Fruit fly (Drosophila melanogaster) whole organism, prepupa: ENCODE results near the gene chic.

Experiments
- Blimp-1 ChIP-seq: fragments of 200-800 bp; sonication (Bioruptor generic); optimal IDR thresholded peaks from 3 replicates; lab custom pipeline; 2017; ENCODE audit warnings: missing biosample characterization, missing genetic modification characterization, mild to moderate bottlenecking, moderate library complexity, missing genetic modification reagents
- CG10631 ChIP-seq: fragments of 200-800 bp; sonication (Bioruptor generic); optimal IDR thresholded peaks from 2 replicates; lab custom pipeline; 2016; ENCODE audit warnings: missing biosample characterization, missing genetic modification characterization
- CG10669 ChIP-seq: fragments of 200-800 bp; sonication (Bioruptor generic); optimal IDR thresholded peaks from 3 replicates; lab custom pipeline; 2018; ENCODE audit warnings: missing biosample characterization, mild to moderate bottlenecking, missing genetic modification characterization, moderate library complexity
- CG11294 ChIP-seq: fragments of 200-800 bp; sonication (Bioruptor generic); IDR thresholded peaks from 2 replicates; pipeline ENCODE4 v1.3.6; 2022; ENCODE audit warnings: missing biosample characterization, missing genetic modification characterization
- CG1621 ChIP-seq: fragments of 200-800 bp; sonication (Bioruptor generic); optimal IDR thresholded peaks from 3 replicates; lab custom pipeline; 2018; ENCODE audit warnings: missing biosample characterization, mild to moderate bottlenecking, missing genetic modification characterization
- CG16779 ChIP-seq: fragments of 200-800 bp; sonication (Bioruptor generic); optimal IDR thresholded peaks from 3 replicates; lab custom pipeline; 2017; ENCODE audit warnings: missing biosample characterization, mild to moderate bottlenecking, missing genetic modification characterization
- CG3032 ChIP-seq: fragments of 200-800 bp; optimal IDR thresholded peaks from 2 replicates; lab custom pipeline; 2019; ENCODE audit warnings: missing biosample characterization, mild to moderate bottlenecking, missing genetic modification characterization, moderate library complexity
- CG32006 ChIP-seq: fragments of 200-800 bp; sonication (Bioruptor generic); optimal IDR thresholded peaks from 3 replicates; lab custom pipeline; 2017; ENCODE audit warnings: missing biosample characterization, mild to moderate bottlenecking, missing genetic modification characterization
- CG34406 ChIP-seq: fragments of 200-800 bp; sonication (Bioruptor generic); optimal IDR thresholded peaks from 3 replicates; lab custom pipeline; 2016; ENCODE audit warnings: missing biosample characterization, missing genetic modification characterization
- CG4318 ChIP-seq: fragments of 200-800 bp; sonication (Bioruptor generic); optimal IDR thresholded peaks from 3 replicates; lab custom pipeline; 2017; ENCODE audit warnings: missing biosample characterization, mild to moderate bottlenecking, missing genetic modification characterization
- CG6276 ChIP-seq: fragments of 200-800 bp; sonication (Bioruptor generic); optimal IDR thresholded peaks from 2 replicates; lab custom pipeline; 2017; ENCODE audit warnings: missing biosample characterization, mild to moderate bottlenecking, missing genetic modification characterization
- CG6808 ChIP-seq: fragments of 200-800 bp; sonication (Bioruptor generic); optimal IDR thresholded peaks from 3 replicates; lab custom pipeline; 2017; ENCODE audit warnings: missing biosample characterization, missing genetic modification characterization, mild to moderate bottlenecking, moderate library complexity, missing genetic modification reagents
- CG6854 ChIP-seq: fragments of 200-800 bp; sonication (Bioruptor generic); optimal IDR thresholded peaks from 2 replicates; lab custom pipeline; 2017; ENCODE audit warnings: missing biosample characterization, mild to moderate bottlenecking, missing genetic modification characterization
- CG7368 ChIP-seq: fragments of 200-800 bp; sonication (Bioruptor generic); optimal IDR thresholded peaks from 3 replicates; lab custom pipeline; 2016; ENCODE audit warnings: missing biosample characterization, missing genetic modification characterization
- CG8319 ChIP-seq: fragments of 200-800 bp; sonication (Bioruptor generic); optimal IDR thresholded peaks from 3 replicates; lab custom pipeline; 2016; ENCODE audit warnings: missing biosample characterization, missing genetic modification characterization
- CG9139 ChIP-seq: fragments of 200-800 bp; sonication (Bioruptor generic); optimal IDR thresholded peaks from 3 replicates; lab custom pipeline; 2017; ENCODE audit warnings: missing biosample characterization, mild to moderate bottlenecking, missing genetic modification characterization
- Eip75B ChIP-seq: fragments of 200-800 bp; sonication (Bioruptor generic); optimal IDR thresholded peaks from 3 replicates; lab custom pipeline; 2016; ENCODE audit warnings: missing biosample characterization, missing genetic modification characterization
- Eip78C ChIP-seq: fragments of 200-800 bp; sonication (Bioruptor generic); peaks from one replicate; lab custom pipeline; 2016; ENCODE audit warnings: missing biosample characterization, missing genetic modification characterization
- Eip93F ChIP-seq: fragments of 200-800 bp; sonication (Bioruptor generic); optimal IDR thresholded peaks from 2 replicates; lab custom pipeline; 2016; ENCODE audit warnings: missing biosample characterization, mild to moderate bottlenecking, missing genetic modification characterization
- Ets21C ChIP-seq: fragments of 200-800 bp; sonication (Bioruptor generic); optimal IDR thresholded peaks from 3 replicates; lab custom pipeline; 2016; ENCODE audit warnings: missing biosample characterization, missing genetic modification characterization
- Hr4 ChIP-seq: fragments of 200-800 bp; sonication (Bioruptor generic); optimal IDR thresholded peaks from 3 replicates; lab custom pipeline; 2016; ENCODE audit warnings: missing biosample characterization, missing genetic modification characterization
- Met ChIP-seq: fragments of 200-800 bp; sonication (Bioruptor generic); optimal IDR thresholded peaks from 3 replicates; lab custom pipeline; 2016; ENCODE audit warnings: missing biosample characterization, missing genetic modification characterization
- OdsH ChIP-seq: fragments of 200-800 bp; sonication (Bioruptor generic); optimal IDR thresholded peaks from 3 replicates; lab custom pipeline; 2016; ENCODE audit warnings: missing biosample characterization, missing genetic modification characterization
- Sox14 ChIP-seq: fragments of 200-800 bp; sonication (Bioruptor generic); optimal IDR thresholded peaks from 3 replicates; lab custom pipeline; 2016; ENCODE audit warnings: missing biosample characterization, missing genetic modification characterization
- Sox15 ChIP-seq: fragments of 200-800 bp; sonication (Bioruptor generic); optimal IDR thresholded peaks from 3 replicates; lab custom pipeline; 2016; ENCODE audit warnings: missing biosample characterization, missing genetic modification characterization
- dac ChIP-seq: fragments of 200-800 bp; sonication (Bioruptor generic); optimal IDR thresholded peaks from 2 replicates; lab custom pipeline; 2017; ENCODE audit warnings: missing biosample characterization, mild to moderate bottlenecking, missing genetic modification characterization
- dsx ChIP-seq: fragments of 200-800 bp; optimal IDR thresholded peaks from 3 replicates; lab custom pipeline; 2019; ENCODE audit warnings: missing biosample characterization, mild to moderate bottlenecking, missing genetic modification characterization, moderate library complexity; ENCODE audit not compliant: poor library complexity, severe bottlenecking
- esn ChIP-seq: fragments of 200-800 bp; sonication (Bioruptor generic); optimal IDR thresholded peaks from 2 replicates; lab custom pipeline; 2016; ENCODE audit warnings: missing biosample characterization, mild to moderate bottlenecking, missing genetic modification characterization, moderate library complexity
- fd59A ChIP-seq: fragments of 200-800 bp; sonication (Bioruptor generic); optimal IDR thresholded peaks from 2 replicates; lab custom pipeline; 2017; ENCODE audit warnings: missing biosample characterization, mild to moderate bottlenecking, missing genetic modification characterization, missing genetic modification reagents
- fd85E ChIP-seq: fragments of 200-800 bp; sonication (Bioruptor generic); optimal IDR thresholded peaks from 3 replicates; lab custom pipeline; 2016; ENCODE audit warnings: missing biosample characterization, missing genetic modification characterization
- pdm3 ChIP-seq: fragments of 200-800 bp; sonication (Bioruptor generic); optimal IDR thresholded peaks from 3 replicates; lab custom pipeline; 2016; ENCODE audit warnings: missing biosample characterization, missing genetic modification characterization
- vri ChIP-seq: fragments of 200-800 bp; sonication (Bioruptor generic); optimal IDR thresholded peaks from 3 replicates; lab custom pipeline; 2016; ENCODE audit warnings: missing biosample characterization, mild to moderate bottlenecking, missing genetic modification characterization

chic gene

DNA sequence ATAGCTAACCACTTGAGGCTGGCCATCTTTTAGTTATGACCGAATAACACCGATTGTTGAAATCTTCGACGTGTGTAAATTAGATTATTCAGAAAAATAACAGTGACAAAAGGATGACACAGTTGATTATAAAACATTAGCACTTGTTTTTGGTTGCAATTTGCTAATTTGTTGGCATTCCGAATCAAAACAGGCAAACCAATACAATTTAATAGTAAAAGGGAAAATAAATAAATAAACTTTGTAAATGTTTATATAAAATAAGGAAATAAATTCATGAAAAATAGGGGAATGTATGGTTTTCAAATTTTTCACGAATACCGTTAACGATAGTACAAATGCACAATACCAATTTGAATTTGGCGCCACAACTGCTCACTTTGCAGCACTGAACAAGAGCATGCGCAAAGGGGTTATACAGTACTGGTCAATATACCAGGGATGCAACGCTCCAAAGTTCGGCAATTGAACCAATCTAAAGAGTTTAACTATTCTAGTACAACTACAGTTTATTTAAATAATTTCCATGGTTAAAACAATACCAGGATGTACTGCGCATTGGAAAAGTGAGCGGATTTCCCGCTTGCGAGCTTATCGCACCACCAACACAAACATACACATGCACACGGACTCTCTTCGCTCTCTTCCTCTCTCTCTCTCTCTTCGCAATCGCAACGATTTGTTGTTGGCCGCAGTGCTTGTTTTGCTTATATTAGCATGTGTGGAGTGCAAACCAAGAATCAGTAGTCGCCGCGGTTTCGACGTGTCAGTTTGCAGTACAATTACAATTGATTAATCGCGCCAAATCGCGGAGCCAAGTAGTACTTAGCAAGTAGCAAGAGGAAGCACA, 37.4 kb downstream of the chic start, which contains the start of the genes Sfp26Ad and Gpdh1 (continued):
- TF ChIP-seq dsx (GFP tag; lab: Kevin White, UChicago), result peak; percentile 25
- TF ChIP-seq CG16779, result peak; percentile 71
- TF ChIP-seq Met (GFP tag; lab: Kevin White, UChicago), result peak; percentile 81
- peak; percentile 63 for TF ChIP-seq CG3032
- peak; percentile 72 for TF ChIP-seq Sox14
- TF ChIP-seq OdsH (GFP tag; lab: Kevin White, UChicago), result peak; percentile 69
- peak; percentile 71 for TF ChIP-seq CG9139 (GFP tag; lab: Kevin White, UChicago)
- no peak for TF ChIP-seq CG6276 (GFP tag; lab: Kevin White, UChicago)
- no peak for TF ChIP-seq Eip93F
- peak; percentile 50 for TF ChIP-seq CG6854 (GFP tag; lab: Kevin White, UChicago)
- peak; percentile 28 for TF ChIP-seq fd59A
- peak; percentile 19 for TF ChIP-seq CG1621 (tag; lab: Kevin White, UChicago)
- TF ChIP-seq CG34406 (GFP tag; lab: Kevin White, UChicago), result peak; percentile 37
- peak; percentile 71 for TF ChIP-seq CG10631 (GFP tag; lab: Kevin White, UChicago)
- TF ChIP-seq pdm3, result peak; percentile 81
- peak; percentile 34 for TF ChIP-seq CG6808 (GFP tag; lab: Kevin White, UChicago)
- peak; percentile 20 for TF ChIP-seq Blimp-1 (GFP tag; lab: Kevin White, UChicago)
- peak; percentile 62 for TF ChIP-seq Hr4 (GFP tag; lab: Kevin White, UChicago)
- TF ChIP-seq fd85E (GFP tag; lab: Kevin White, UChicago), result no peak
- TF ChIP-seq dac (GFP tag; lab: Kevin White, UChicago), result no peak

DNA sequence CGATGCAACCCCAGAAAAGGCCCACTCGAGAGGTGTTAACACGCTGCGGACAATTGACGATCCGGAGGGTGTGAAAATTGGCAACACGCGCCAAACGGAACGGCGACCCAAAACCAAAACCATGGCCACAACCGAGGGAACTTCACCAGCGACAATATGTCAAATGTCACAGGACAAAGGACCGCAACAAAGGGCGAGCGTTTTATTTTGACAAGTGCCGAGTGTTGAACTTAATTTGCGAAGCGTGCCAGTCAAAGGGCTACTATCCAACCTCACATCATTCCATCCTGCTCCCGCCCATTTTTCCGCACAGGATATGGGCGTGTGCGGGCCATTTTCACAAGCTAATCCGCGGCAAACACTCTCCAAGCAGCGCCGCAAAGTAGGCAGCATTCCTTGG, 53.5 kb downstream of the chic start:
- TF ChIP-seq Eip75B (GFP tag; lab: Kevin White, UChicago) (no peak), esn (GFP tag; lab: Kevin White, UChicago) (no peak), Met (GFP tag; lab: Kevin White, UChicago) (no peak), CG10669 (GFP tag; lab: Kevin White, UChicago) (no peak), Ets21C (GFP tag; lab: Kevin White, UChicago) (no peak), CG4318 (GFP tag; lab: Kevin White, UChicago) (no peak), CG6854 (GFP tag; lab: Kevin White, UChicago) (no peak), CG11294 (GFP tag; lab: Robert Waterston, UW) (no peak), CG32006 (GFP tag; lab: Kevin White, UChicago) (no peak), CG16779 (no peak), Blimp-1 (GFP tag; lab: Kevin White, UChicago) (no peak), Eip78C (GFP tag; lab: Kevin White, UChicago) (no peak), CG7368 (no peak), dsx (GFP tag; lab: Kevin White, UChicago) (no peak), CG8319 (GFP tag; lab: Kevin White, UChicago) (no peak), fd85E (GFP tag; lab: Kevin White, UChicago) (no peak)

- TF ChIP-seq vri (GFP tag; lab: Kevin White, UChicago) (no peak), Sox15 (no peak)
Observed at dm6 chr2L:5925637-5926036, 55.2 kb downstream of the chic start, which contains the start of gene dsf. dsf (plus strand) TSS chr2L:5925937.

DNA sequence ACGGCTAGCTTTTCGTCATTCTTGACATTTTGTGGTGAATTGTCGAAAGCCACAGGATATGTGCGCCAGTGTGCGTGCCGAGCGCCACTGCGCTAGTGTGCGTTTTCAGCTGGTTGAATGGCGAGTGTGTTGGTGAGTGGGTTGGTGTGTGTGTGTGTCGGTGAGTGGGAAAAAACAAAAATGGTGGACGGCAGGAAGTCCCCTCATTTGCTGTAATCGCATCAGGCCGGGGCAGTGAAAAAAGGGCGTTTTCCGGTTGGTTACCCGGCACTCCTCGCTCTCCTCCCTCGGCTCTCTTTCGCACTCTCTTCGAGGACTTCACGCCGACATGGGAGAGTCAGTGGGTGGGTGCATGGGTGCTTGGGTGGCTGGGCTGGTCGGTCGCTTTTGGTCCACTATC, 55.7 kb downstream of the chic start:
- TF ChIP-seq dac (GFP tag; lab: Kevin White, UChicago) (no peak), CG7368 (peak; percentile 6)
